Fruit fly (Drosophila melanogaster): ENCODE results near the gene CG3815.

DNA sequence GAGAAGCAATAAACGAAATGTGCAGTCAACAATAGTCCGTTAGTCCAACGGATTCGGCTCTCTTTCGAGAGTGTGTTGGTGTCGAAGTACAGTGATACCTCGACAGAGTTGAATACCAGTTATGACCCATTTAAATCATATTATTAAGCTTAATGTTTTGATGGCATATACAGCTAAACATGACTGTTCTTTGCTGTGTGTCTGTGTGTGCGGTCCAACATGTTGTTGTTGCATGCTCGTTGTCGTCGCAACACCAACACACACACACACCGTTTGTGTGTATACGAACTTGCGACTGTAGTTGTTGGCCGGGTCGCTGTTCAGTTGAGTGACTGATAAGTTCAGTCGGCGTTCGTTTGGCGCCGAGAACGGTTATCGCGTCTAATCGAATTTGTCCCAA, 13.7 kb downstream of the CG3815 start, which contains the start of gene CG15894:
- no peak for TF ChIP-seq dac (GFP tag; optimal IDR thresholded peaks at IDR 0.05)
- TF ChIP-seq CG6854 (GFP tag; optimal IDR thresholded peaks at IDR 0.05), result no peak
- peak; percentile 39 for TF ChIP-seq svp (GFP tag)
- TF ChIP-seq CG11902 (GFP tag; optimal IDR thresholded peaks at IDR 0.05), result no peak
- TF ChIP-seq CG9139 (GFP tag; optimal IDR thresholded peaks at IDR 0.05), result no peak
- no peak for TF ChIP-seq spab (GFP tag; optimal IDR thresholded peaks at IDR 0.05)
- no peak for TF ChIP-seq CG8319 (GFP tag; optimal IDR thresholded peaks at IDR 0.05)
- 0 out of 3 replicates have a peak, but pooled peaks have one; percentile 44 for TF ChIP-seq CG6163 (GFP tag; IDR thresholded peaks at IDR 0.05)
- TF ChIP-seq fd59A (GFP tag; optimal IDR thresholded peaks at IDR 0.05), result no peak
- peak; percentile 32 for TF ChIP-seq CG32006 (GFP tag; optimal IDR thresholded peaks at IDR 0.05)
- TF ChIP-seq salr (GFP tag; optimal IDR thresholded peaks at IDR 0.05), result no peak
- peak; percentile 15 for TF ChIP-seq Sox102F (GFP tag; optimal IDR thresholded peaks at IDR 0.05)
- TF ChIP-seq CG6792 (GFP tag; optimal IDR thresholded peaks at IDR 0.05), result no peak
